Worm (Caenorhabditis elegans): ENCODE data around the gene nhr-170.

ce11 chrV:18769902-18770301, 30.7 kb downstream of the nhr-170 start:
- TF ChIP-seq hlh-30 (tag; optimal IDR thresholded peaks at IDR 0.05; ENCODE audit: insufficient read depth), result no peak
- no peak for TF ChIP-seq ceh-48 (tag; optimal IDR thresholded peaks at IDR 0.05)
- no peak for TF ChIP-seq ama-1 (optimal IDR thresholded peaks at IDR 0.05)
- TF ChIP-seq sox-4 (tag; optimal IDR thresholded peaks at IDR 0.05), result no peak
- no peak for TF ChIP-seq F13H6.1 (tag; optimal IDR thresholded peaks at IDR 0.05)
